Fruit fly (Drosophila melanogaster): ENCODE measurements around the gene Hipk.

Gene Hipk

dm6 chr3L:563002-563627 is 20.3 kb downstream of the Hipk start (continued):
- TF ChIP-seq sim (GFP tag; IDR thresholded peaks at IDR 0.05) (peak; percentile 72), tio (GFP tag; optimal IDR thresholded peaks at IDR 0.05) (no peak), CG18262 (tag; optimal IDR thresholded peaks at IDR 0.05) (peak; percentile 58), salm (tag; optimal IDR thresholded peaks at IDR 0.05) (peak; percentile 47), Jarid2 (GFP tag; optimal IDR thresholded peaks at IDR 0.05) (peak; percentile 39), CG12942 (GFP tag; optimal IDR thresholded peaks at IDR 0.05) (peak; percentile 48), pan (optimal IDR thresholded peaks at IDR 0.05) (no peak), pan (GFP tag; optimal IDR thresholded peaks at IDR 0.05 in 1 of 2, IDR thresholded peaks at IDR 0.05 in 1 of 2) (peak in 1 of 2 experiments; percentile 78), hth (optimal IDR thresholded peaks at IDR 0.05) (no peak), Bteb2 (GFP tag; optimal IDR thresholded peaks at IDR 0.05) (peak; percentile 7), CG9727 (GFP tag; optimal IDR thresholded peaks at IDR 0.05) (peak; percentile 63), dm (GFP tag; optimal IDR thresholded peaks at IDR 0.05) (peak; percentile 0), CG9797 (GFP tag; optimal IDR thresholded peaks at IDR 0.05) (no peak), slou (GFP tag; optimal IDR thresholded peaks at IDR 0.05) (no peak), Hr3 (GFP tag; optimal IDR thresholded peaks at IDR 0.05) (peak; percentile 10), Dp (GFP tag; optimal IDR thresholded peaks at IDR 0.05) (no peak), CG10462 (GFP tag; optimal IDR thresholded peaks at IDR 0.05) (no peak), dpn (GFP tag; optimal IDR thresholded peaks at IDR 0.05) (peak; percentile 46 to 66), gro (GFP tag; optimal IDR thresholded peaks at IDR 0.05) (peak; percentile 19), Fer3 (tag; optimal IDR thresholded peaks at IDR 0.05) (peak; percentile 52), GATAe (GFP tag; conservative IDR thresholded peaks at IDR 0.05) (no peak), CG17328 (GFP tag; IDR thresholded peaks at IDR 0.05) (peak; percentile 81), sens-2 (GFP tag; IDR thresholded peaks at IDR 0.05) (peak; percentile 62; the same call in 1 of the 2 replicates), CG6813 (GFP tag; optimal IDR thresholded peaks at IDR 0.05) (peak; percentile 29), CG6854 (GFP tag; optimal IDR thresholded peaks at IDR 0.05) (no peak), ttk (GFP tag; IDR thresholded peaks at IDR 0.05) (peak; percentile 72), Pdp1 (GFP tag; optimal IDR thresholded peaks at IDR 0.05) (peak; percentile 17 to 55), Hr39 (optimal IDR thresholded peaks at IDR 0.05) (no peak), shn (GFP tag; optimal IDR thresholded peaks at IDR 0.05) (no peak), her (GFP tag; optimal IDR thresholded peaks at IDR 0.05) (peak; percentile 16), CG18619 (GFP tag; optimal IDR thresholded peaks at IDR 0.05) (peak; percentile 28), zen2 (GFP tag; IDR thresholded peaks at IDR 0.05; ENCODE audit: partially characterized antibody) (no peak), HLH3B (GFP tag; IDR thresholded peaks at IDR 0.05) (peak; percentile 37; the same call in 1 of the 2 replicates), Ada2b (GFP tag; IDR thresholded peaks at IDR 0.05) (peak; percentile 71), Mes4 (GFP tag; optimal IDR thresholded peaks at IDR 0.05) (peak; percentile 57), ssp (GFP tag; IDR thresholded peaks at IDR 0.05) (peak; percentile 33; the same call in 1 of the 2 replicates), Adf1 (GFP tag; IDR thresholded peaks at IDR 0.05) (no peak), E2f1 (GFP tag; IDR thresholded peaks at IDR 0.05) (peak; percentile 60), br (optimal IDR thresholded peaks at IDR 0.05) (no peak), lab (GFP tag; optimal IDR thresholded peaks at IDR 0.05) (peak; percentile 73), tgo (GFP tag; IDR thresholded peaks at IDR 0.05) (peak; percentile 67), CG10321 (GFP tag; IDR thresholded peaks at IDR 0.05) (no peak), MBD-R2 (GFP tag; IDR thresholded peaks at IDR 0.05) (peak; percentile 33; the same call in 1 of the 2 replicates), ind (GFP tag; optimal IDR thresholded peaks at IDR 0.05) (peak; percentile 60), CG3726 (GFP tag; IDR thresholded peaks at IDR 0.05) (0 out of 3 replicates have a peak, but pooled peaks have one; percentile 69), Lpt (GFP tag; optimal IDR thresholded peaks at IDR 0.05) (no peak), HmgD (GFP tag; optimal IDR thresholded peaks at IDR 0.05) (no peak), Blimp-1 (GFP tag; optimal IDR thresholded peaks at IDR 0.05) (peak; percentile 78), CG11093 (GFP tag; IDR thresholded peaks at IDR 0.05) (0 out of 3 replicates have a peak, but pooled peaks have one; percentile 29), Poxn (GFP tag; IDR thresholded peaks at IDR 0.05) (no peak), Opbp (GFP tag; IDR thresholded peaks at IDR 0.05; ENCODE audit: partially characterized antibody) (no peak), nom (GFP tag; optimal IDR thresholded peaks at IDR 0.05) (no peak)

Measured in whole organism, embryonic.